Fruit fly (Drosophila melanogaster) whole organism, embryonic: Measurements from ENCODE around the gene CG8119.

Experiments
- Ada2b ChIP-seq: fragments of 200-800 bp; sonication (Bioruptor generic); IDR thresholded peaks from 2 replicates; pipeline ENCODE4 v1.3.6; 2022; ENCODE audit warnings: missing biosample characterization, missing genetic modification characterization
- Adf1 ChIP-seq: fragments of 200-800 bp; sonication (Bioruptor generic); IDR thresholded peaks from 2 replicates; pipeline ENCODE4 v1.3.6; 2022; ENCODE audit warnings: missing biosample characterization, missing genetic modification characterization
- Atf-2 ChIP-seq: fragments of 200-800 bp; sonication (Bioruptor generic); optimal IDR thresholded peaks from 2 replicates; lab custom pipeline; 2016; ENCODE audit warnings: missing biosample characterization, missing genetic modification characterization
- BtbVII ChIP-seq: fragments of 200-800 bp; sonication (Bioruptor generic); optimal IDR thresholded peaks from 3 replicates; lab custom pipeline; 2017; ENCODE audit warnings: missing biosample characterization, mild to moderate bottlenecking, missing genetic modification characterization
- CG11085 ChIP-seq: fragments of 200-800 bp; sonication (Bioruptor generic); IDR thresholded peaks from 2 replicates; pipeline ENCODE4 v1.3.6; 2022; ENCODE audit warnings: missing biosample characterization, missing genetic modification characterization
- CG11247 ChIP-seq: fragments of 200-800 bp; sonication (Bioruptor generic); IDR thresholded peaks from 2 replicates; pipeline ENCODE4 v1.3.6; 2022; ENCODE audit warnings: missing biosample characterization, missing genetic modification characterization
- CG11398 ChIP-seq: fragments of 200-800 bp; sonication (Bioruptor generic); optimal IDR thresholded peaks from 2 replicates; lab custom pipeline; 2016; ENCODE audit warnings: missing biosample characterization, missing genetic modification characterization
- CG11504 ChIP-seq: fragments of 200-800 bp; sonication (Bioruptor generic); optimal IDR thresholded peaks from 3 replicates; lab custom pipeline; 2019; ENCODE audit warnings: missing biosample characterization, mild to moderate bottlenecking, missing genetic modification characterization, moderate library complexity
- CG12104 ChIP-seq: fragments of 200-800 bp; sonication (Bioruptor generic); optimal IDR thresholded peaks from 3 replicates; lab custom pipeline; 2016; ENCODE audit warnings: missing biosample characterization, missing genetic modification characterization
- CG12219 ChIP-seq: fragments of 200-800 bp; sonication (Bioruptor generic); optimal IDR thresholded peaks from 3 replicates; lab custom pipeline; 2018; ENCODE audit warnings: missing biosample characterization, mild to moderate bottlenecking, missing genetic modification characterization
- CG13296 ChIP-seq: fragments of 200-800 bp; sonication (Bioruptor generic); optimal IDR thresholded peaks from 3 replicates; lab custom pipeline; 2018; ENCODE audit warnings: missing biosample characterization, mild to moderate bottlenecking, missing genetic modification characterization
- CG16815 ChIP-seq: fragments of 200-800 bp; sonication (Bioruptor generic); optimal IDR thresholded peaks from 3 replicates; lab custom pipeline; 2017; ENCODE audit warnings: missing biosample characterization, mild to moderate bottlenecking, missing genetic modification characterization
- CG17361 ChIP-seq: fragments of 200-800 bp; sonication (Bioruptor generic); IDR thresholded peaks from 3 replicates; pipeline ENCODE4 v1.3.6; 2022; ENCODE audit warnings: missing biosample characterization, missing genetic modification characterization
- CG18476 ChIP-seq: fragments of 200-800 bp; sonication (Bioruptor generic); optimal IDR thresholded peaks from 2 replicates; lab custom pipeline; 2016; ENCODE audit warnings: missing biosample characterization, mild to moderate bottlenecking, missing genetic modification characterization
- CG2678 ChIP-seq: fragments of 200-800 bp; sonication (Bioruptor generic); optimal IDR thresholded peaks from 3 replicates; lab custom pipeline; 2019; ENCODE audit warnings: missing biosample characterization, mild to moderate bottlenecking, missing genetic modification characterization, moderate library complexity
- CG31388 ChIP-seq: fragments of 200-800 bp; sonication (Bioruptor generic); optimal IDR thresholded peaks from 2 replicates; lab custom pipeline; 2016; ENCODE audit warnings: missing biosample characterization, missing genetic modification characterization
- CG31441 ChIP-seq: fragments of 200-800 bp; sonication (Bioruptor generic); IDR thresholded peaks from 2 replicates; pipeline ENCODE4 v1.3.6; 2022; ENCODE audit warnings: missing biosample characterization, missing genetic modification characterization
- CG4404 ChIP-seq: fragments of 200-800 bp; sonication (Bioruptor generic); IDR thresholded peaks from 2 replicates; pipeline ENCODE4 v1.3.6; 2022; ENCODE audit warnings: missing biosample characterization, missing genetic modification characterization
- CG6683 ChIP-seq: fragments of 200-800 bp; sonication (Bioruptor generic); optimal IDR thresholded peaks from 2 replicates; lab custom pipeline; 2017; ENCODE audit warnings: missing biosample characterization, mild to moderate bottlenecking, missing genetic modification characterization, missing genetic modification reagents
- CG7357 ChIP-seq: fragments of 200-800 bp; sonication (Bioruptor generic); IDR thresholded peaks from 3 replicates; pipeline ENCODE4 v1.3.6; 2022; ENCODE audit warnings: missing biosample characterization, missing genetic modification characterization
- CG8388 ChIP-seq: fragments of 200-800 bp; sonication (Bioruptor generic); optimal IDR thresholded peaks from 2 replicates; lab custom pipeline; 2019; ENCODE audit warnings: missing biosample characterization, mild to moderate bottlenecking, missing genetic modification characterization, moderate library complexity
- CG8478 ChIP-seq: fragments of >200 bp; optimal IDR thresholded peaks from 2 replicates; lab custom pipeline; 2018
- CkIIα-i1 ChIP-seq: fragments of 200-800 bp; sonication (Bioruptor generic); IDR thresholded peaks from 2 replicates; pipeline ENCODE4 v1.3.6; 2022; ENCODE audit warnings: missing biosample characterization, missing genetic modification characterization
- GATAe ChIP-seq: fragments of 200-800 bp; sonication (Bioruptor generic); conservative IDR thresholded peaks from 2 replicates; pipeline ENCODE4 v1.3.6; 2022; ENCODE audit warnings: missing biosample characterization, missing genetic modification characterization
- Kr ChIP-seq: fragments of 200-800 bp; sonication (Bioruptor generic); optimal IDR thresholded peaks from 2 replicates; lab custom pipeline; 2017; ENCODE audit warnings: missing biosample characterization, mild to moderate bottlenecking, missing genetic modification characterization
- Lim3 ChIP-seq: fragments of 200-800 bp; sonication (Bioruptor generic); IDR thresholded peaks from 2 replicates; pipeline ENCODE4 v1.3.6; 2022; ENCODE audit warnings: missing biosample characterization, missing genetic modification characterization
- Nf-YB ChIP-seq: fragments of 200-800 bp; sonication (Bioruptor generic); optimal IDR thresholded peaks from 3 replicates; lab custom pipeline; 2019; ENCODE audit warnings: missing biosample characterization, mild to moderate bottlenecking, missing genetic modification characterization, moderate library complexity
- Six4 ChIP-seq: fragments of 200-800 bp; sonication (Bioruptor generic); optimal IDR thresholded peaks from 2 replicates; lab custom pipeline; 2016; ENCODE audit warnings: missing biosample characterization, missing genetic modification characterization
- cad ChIP-seq: fragments of >200 bp; optimal IDR thresholded peaks from 2 replicates; lab custom pipeline; 2017; ENCODE audit warnings: missing biosample characterization, missing genetic modification characterization
- cas ChIP-seq: fragments of 200-800 bp; sonication (Bioruptor generic); IDR thresholded peaks from 2 replicates; pipeline ENCODE4 v1.3.6; 2022; ENCODE audit warnings: missing biosample characterization, missing genetic modification characterization
- cato ChIP-seq: fragments of 200-800 bp; sonication (Bioruptor generic); optimal IDR thresholded peaks from 2 replicates; lab custom pipeline; 2016; ENCODE audit warnings: missing biosample characterization, missing genetic modification characterization, borderline replicate concordance
- chn ChIP-seq: fragments of 200-800 bp; sonication (Bioruptor generic); optimal IDR thresholded peaks from 2 replicates; lab custom pipeline; 2016; ENCODE audit warnings: missing biosample characterization, missing genetic modification characterization
- esg ChIP-seq: fragments of 200-800 bp; sonication (Bioruptor generic); conservative IDR thresholded peaks from 2 replicates; pipeline ENCODE4 v1.3.6; 2022; ENCODE audit warnings: missing biosample characterization, missing genetic modification characterization
- grau ChIP-seq: fragments of 200-800 bp; optimal IDR thresholded peaks from 3 replicates; lab custom pipeline; 2019; ENCODE audit warnings: missing biosample characterization, mild to moderate bottlenecking, missing genetic modification characterization, moderate library complexity
- gsb ChIP-seq: fragments of 200-800 bp; sonication (Bioruptor generic); IDR thresholded peaks from 2 replicates; pipeline ENCODE4 v1.3.6; 2022; ENCODE audit warnings: missing biosample characterization, missing genetic modification characterization
- gt ChIP-seq: fragments of 200-800 bp; sonication (Bioruptor generic); IDR thresholded peaks from 2 replicates; pipeline ENCODE4 v1.3.6; 2022; ENCODE audit warnings: missing biosample characterization, missing genetic modification characterization
- her ChIP-seq: fragments of 200-800 bp; sonication (Bioruptor generic); optimal IDR thresholded peaks from 2 replicates; lab custom pipeline; 2016; ENCODE audit warnings: missing biosample characterization, missing genetic modification characterization
- kay ChIP-seq: fragments of 200-800 bp; sonication (Bioruptor generic); optimal IDR thresholded peaks from 2 replicates; lab custom pipeline; 2016; ENCODE audit warnings: missing biosample characterization, missing genetic modification characterization
- ken ChIP-seq: fragments of 200-800 bp; sonication (Bioruptor generic); IDR thresholded peaks from 3 replicates; pipeline ENCODE4 v1.3.6; 2022; ENCODE audit warnings: missing biosample characterization, missing genetic modification characterization
- lab ChIP-seq: fragments of 200-800 bp; sonication (Bioruptor generic); optimal IDR thresholded peaks from 3 replicates; lab custom pipeline; 2017; ENCODE audit warnings: missing biosample characterization, missing genetic modification characterization, mild to moderate bottlenecking, moderate library complexity, missing genetic modification reagents
- lmd ChIP-seq: fragments of 200-800 bp; sonication (Bioruptor generic); IDR thresholded peaks from 2 replicates; pipeline ENCODE4 v1.3.6; 2022; ENCODE audit warnings: missing biosample characterization, missing genetic modification characterization
- pb ChIP-seq: fragments of 200-800 bp; sonication (Bioruptor generic); optimal IDR thresholded peaks from 3 replicates; lab custom pipeline; 2016; ENCODE audit warnings: missing biosample characterization, missing genetic modification characterization
- phol ChIP-seq: fragments of 200-800 bp; sonication (Bioruptor generic); optimal IDR thresholded peaks from 3 replicates; lab custom pipeline; 2018; ENCODE audit warnings: missing biosample characterization, mild to moderate bottlenecking, missing genetic modification characterization, moderate library complexity
- pum ChIP-seq: fragments of 200-800 bp; sonication (Bioruptor generic); optimal IDR thresholded peaks from 2 replicates; lab custom pipeline; 2016; ENCODE audit warnings: missing biosample characterization, missing genetic modification characterization
- repo ChIP-seq: fragments of 200-800 bp; sonication (Bioruptor generic); optimal IDR thresholded peaks from 2 replicates; lab custom pipeline; 2016; ENCODE audit warnings: missing biosample characterization, missing genetic modification characterization
- sc ChIP-seq, 3 experiments: fragments of >200 bp in 2 of 3; fragments of 200-800 bp in 1 of 3; sonication (Bioruptor generic) in 1 of 3; optimal IDR thresholded peaks; 2 replicates in 2 of 3; 3 replicates in 1 of 3; lab custom pipeline; 2017; ENCODE audit warnings: mild to moderate bottlenecking in 1 of 3, missing biosample characterization in 1 of 3, missing genetic modification characterization in 1 of 3, missing genetic modification reagents in 1 of 3
- sisA ChIP-seq: fragments of 200-800 bp; sonication (Bioruptor generic); IDR thresholded peaks from 2 replicates; pipeline ENCODE4 v1.3.6; 2022; ENCODE audit warnings: missing biosample characterization, missing genetic modification characterization
- sqz ChIP-seq: fragments of 200-800 bp; sonication (Bioruptor generic); optimal IDR thresholded peaks from 3 replicates; lab custom pipeline; 2018; ENCODE audit warnings: missing biosample characterization, mild to moderate bottlenecking, missing genetic modification characterization
- tap ChIP-seq: fragments of 200-800 bp; optimal IDR thresholded peaks from 3 replicates; lab custom pipeline; 2019; ENCODE audit warnings: missing biosample characterization, mild to moderate bottlenecking, missing genetic modification characterization, moderate library complexity
- trem ChIP-seq: fragments of 200-800 bp; optimal IDR thresholded peaks from 3 replicates; lab custom pipeline; 2019; ENCODE audit warnings: missing biosample characterization, mild to moderate bottlenecking, missing genetic modification characterization, moderate library complexity
- tup ChIP-seq: fragments of 200-800 bp; sonication (Bioruptor generic); optimal IDR thresholded peaks from 2 replicates; lab custom pipeline; 2016; ENCODE audit warnings: missing biosample characterization, mild to moderate bottlenecking, missing genetic modification characterization, moderate library complexity
- yki ChIP-seq: fragments of >200 bp; optimal IDR thresholded peaks from 3 replicates; lab custom pipeline; 2018

Gene CG8119

DNA sequence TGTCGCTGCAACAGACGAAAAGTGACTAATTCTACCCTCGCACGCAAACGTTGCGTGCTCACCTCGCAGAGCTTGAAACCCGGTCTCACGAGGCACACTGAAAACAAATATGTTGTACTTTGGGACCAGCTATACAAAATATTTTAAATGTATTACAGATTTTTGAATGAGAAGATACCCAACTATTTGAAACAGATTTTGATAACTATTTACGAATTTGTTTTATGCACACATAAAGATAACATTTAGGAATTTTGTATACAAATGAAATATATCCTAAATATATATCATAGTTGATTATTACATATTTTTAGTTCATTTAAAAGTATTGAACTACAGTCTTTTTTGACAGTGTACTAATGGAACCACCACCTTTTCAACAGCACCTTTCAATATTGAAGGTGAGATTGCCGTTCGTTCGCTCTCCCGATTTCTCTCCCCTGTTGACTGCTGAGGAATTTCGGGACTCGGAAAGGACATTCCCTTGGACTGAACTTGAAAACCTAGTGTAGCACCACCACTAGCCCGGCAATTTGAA is 8.7 kb downstream of the CG8119 start, which contains the start of gene CG15646 (continued):
- TF ChIP-seq CG6683 (no peak), pum (GFP tag; lab: Kevin White, UChicago) (peak; percentile 25), lmd (GFP tag; lab: Robert Waterston, UW) (peak; percentile 69; the same call in 1 of the 2 replicates), CG4404 (GFP tag; lab: Robert Waterston, UW) (peak; percentile 84), CG18476 (GFP tag; lab: Kevin White, UChicago) (peak; percentile 98), tup (GFP tag; lab: Kevin White, UChicago) (no peak), CG11247 (GFP tag; lab: Robert Waterston, UW) (no peak; the same call in 1 of the 2 replicates), CG12104 (peak; percentile 47), cad (GFP tag; lab: Kevin White, UChicago) (no peak), trem (peak; percentile 82), CkIIα-i1 (GFP tag; lab: Robert Waterston, UW) (no peak), sisA (peak; percentile 46), Adf1 (no peak), GATAe (GFP tag; lab: Robert Waterston, UW) (no peak), CG12219 (peak; percentile 47), Lim3 (GFP tag; lab: Robert Waterston, UW) (no peak), CG31388 (GFP tag; lab: Kevin White, UChicago) (no peak), esg (GFP tag; lab: Robert Waterston, UW) (0 out of 2 replicates have a peak, but pooled peaks have one; percentile 5), Six4 (GFP tag; lab: Kevin White, UChicago) (peak; percentile 46), lab (GFP tag; lab: Kevin White, UChicago) (peak; percentile 37), phol (peak; percentile 87), pb (GFP tag; lab: Kevin White, UChicago) (no peak), Atf-2 (no peak), gsb (GFP tag; lab: Robert Waterston, UW) (no peak), kay (GFP tag; lab: Kevin White, UChicago) (peak; percentile 34), cas (GFP tag; lab: Robert Waterston, UW) (no peak), Nf-YB (GFP tag; lab: Kevin White, UChicago) (peak; percentile 70), CG2678 (tag; lab: Kevin White, UChicago) (peak; percentile 80), repo (no peak), sqz (GFP tag; lab: Kevin White, UChicago) (peak; percentile 65), gt (GFP tag; lab: Robert Waterston, UW) (0 out of 2 replicates have a peak, but pooled peaks have one; percentile 5), tap (tag; lab: Kevin White, UChicago) (peak; percentile 65), CG8478 (lab: Kevin White, UChicago) (no peak), CG13296 (GFP tag; lab: Kevin White, UChicago) (peak; percentile 8), cato (GFP tag; lab: Kevin White, UChicago) (peak; percentile 43), her (GFP tag; lab: Kevin White, UChicago) (no peak), ken (GFP tag; lab: Robert Waterston, UW) (no peak), grau (tag; lab: Kevin White, UChicago) (peak; percentile 79), chn (GFP tag; lab: Kevin White, UChicago) (no peak), sc (optimal IDR thresholded peaks at IDR 0.05; lab: Kevin White, UChicago) (no peak), sc (GFP tag; optimal IDR thresholded peaks at IDR 0.05; lab: Kevin White, UChicago) (peak; percentile 58), CG8388 (peak; percentile 84), CG11504 (peak; percentile 83), Ada2b (GFP tag; lab: Robert Waterston, UW) (no peak), CG16815 (GFP tag; lab: Kevin White, UChicago) (peak; percentile 82), CG31441 (peak; percentile 84), Kr (peak; percentile 56), yki (lab: Kevin White, UChicago) (no peak), CG7357 (GFP tag; lab: Robert Waterston, UW) (no peak), CG11398 (GFP tag; lab: Kevin White, UChicago) (no peak), BtbVII (GFP tag; lab: Kevin White, UChicago) (peak; percentile 26), CG11085 (GFP tag; lab: Robert Waterston, UW) (no peak), CG17361 (GFP tag; lab: Robert Waterston, UW) (peak; percentile 93)
